Fruit fly (Drosophila melanogaster) whole organism, pupa: ENCODE results near the gene Rad9.

Source experiments
- CG10348 ChIP-seq: fragments of 200-800 bp; sonication (Bioruptor generic); IDR thresholded peaks from 2 replicates; pipeline ENCODE4 v1.3.6; 2022; ENCODE audit warnings: missing biosample characterization, missing genetic modification characterization
- CG12605 ChIP-seq: fragments of 200-800 bp; sonication (Bioruptor generic); IDR thresholded peaks from 2 replicates; pipeline ENCODE4 v1.3.6; 2022; ENCODE audit warnings: missing biosample characterization, missing genetic modification characterization
- CG13204 ChIP-seq: fragments of 200-800 bp; sonication (Bioruptor generic); optimal IDR thresholded peaks from 2 replicates; lab custom pipeline; 2018; ENCODE audit warnings: missing biosample characterization, mild to moderate bottlenecking, missing genetic modification characterization, moderate library complexity
- CG14655 ChIP-seq: fragments of 200-800 bp; sonication (Bioruptor generic); optimal IDR thresholded peaks from 3 replicates; lab custom pipeline; 2017; ENCODE audit warnings: mild to moderate bottlenecking, missing biosample characterization, missing genetic modification reagents, missing genetic modification characterization
- CG15710 ChIP-seq: fragments of 200-800 bp; sonication (Bioruptor generic); optimal IDR thresholded peaks from 2 replicates; lab custom pipeline; 2018; ENCODE audit warnings: missing biosample characterization, mild to moderate bottlenecking, missing genetic modification characterization, moderate library complexity
- CG17806 ChIP-seq: fragments of 200-800 bp; sonication (Bioruptor generic); optimal IDR thresholded peaks from 2 replicates; lab custom pipeline; 2018; ENCODE audit warnings: missing biosample characterization, mild to moderate bottlenecking, missing genetic modification characterization, moderate library complexity
- CG34367 ChIP-seq: fragments of 200-800 bp; sonication (Bioruptor generic); optimal IDR thresholded peaks from 2 replicates; lab custom pipeline; 2018; ENCODE audit warnings: missing biosample characterization, mild to moderate bottlenecking, missing genetic modification characterization
- CG4496 ChIP-seq: fragments of 200-800 bp; sonication (Bioruptor generic); IDR thresholded peaks from 3 replicates; pipeline ENCODE4 v1.3.6; 2022; ENCODE audit warnings: missing biosample characterization, missing genetic modification characterization
- CG8159 ChIP-seq: fragments of 200-800 bp; sonication (Bioruptor generic); optimal IDR thresholded peaks from 3 replicates; lab custom pipeline; 2018; ENCODE audit warnings: missing biosample characterization, mild to moderate bottlenecking, missing genetic modification characterization, moderate library complexity
- CG8301 ChIP-seq: fragments of 200-800 bp; sonication (Bioruptor generic); optimal IDR thresholded peaks from 2 replicates; lab custom pipeline; 2018; ENCODE audit warnings: missing biosample characterization, mild to moderate bottlenecking, missing genetic modification characterization
- CG9948 ChIP-seq: fragments of 200-800 bp; sonication (Bioruptor generic); optimal IDR thresholded peaks from 2 replicates; lab custom pipeline; 2018; ENCODE audit warnings: missing biosample characterization, mild to moderate bottlenecking, missing genetic modification characterization, moderate library complexity
- D1 ChIP-seq: fragments of 200-800 bp; sonication (Bioruptor generic); optimal IDR thresholded peaks from 2 replicates; lab custom pipeline; 2018; ENCODE audit warnings: missing biosample characterization, mild to moderate bottlenecking, missing genetic modification characterization, moderate library complexity
- EcR ChIP-seq: fragments of 200-800 bp; sonication (Bioruptor generic); optimal IDR thresholded peaks from 3 replicates; lab custom pipeline; 2019; ENCODE audit warnings: missing biosample characterization, missing genetic modification characterization, mild to moderate bottlenecking, moderate library complexity, missing genetic modification reagents
- Pif1A ChIP-seq: fragments of 200-800 bp; sonication (Bioruptor generic); optimal IDR thresholded peaks from 3 replicates; lab custom pipeline; 2016; ENCODE audit warnings: missing biosample characterization, missing genetic modification characterization
- Snoo ChIP-seq: fragments of 200-800 bp; sonication (Bioruptor generic); optimal IDR thresholded peaks from 3 replicates; lab custom pipeline; 2017; ENCODE audit warnings: missing biosample characterization, mild to moderate bottlenecking, missing genetic modification characterization, inconsistent platforms
- fd96Ca ChIP-seq: fragments of 200-800 bp; sonication (Bioruptor generic); IDR thresholded peaks from 3 replicates; pipeline ENCODE4 v1.3.6; 2022; ENCODE audit warnings: missing biosample characterization, missing genetic modification characterization
- rn ChIP-seq: fragments of 200-800 bp; sonication (Bioruptor generic); IDR thresholded peaks from 2 replicates; pipeline ENCODE4 v1.3.6; 2022; ENCODE audit warnings: missing biosample characterization, missing genetic modification characterization

Rad9 gene

DNA sequence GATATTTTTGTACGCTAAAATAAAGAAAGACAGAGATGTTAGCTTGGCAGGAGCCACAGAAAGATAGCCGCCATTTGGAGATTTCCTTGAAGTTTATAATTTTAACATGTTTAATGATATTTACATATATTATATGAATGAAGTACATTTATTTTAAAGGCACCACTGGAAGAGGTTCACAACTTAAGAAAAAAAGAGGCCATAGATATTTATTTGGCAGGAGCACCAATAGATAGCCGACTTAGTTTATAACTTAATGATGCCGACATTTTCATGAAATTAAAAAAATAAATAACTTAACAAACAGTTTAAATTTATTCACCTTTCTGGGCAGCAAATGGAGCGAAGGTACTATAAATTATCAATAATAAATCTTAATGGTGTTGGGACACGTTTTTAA is 50.3 kb downstream of the Rad9 start:
- TF ChIP-seq CG4496 (no peak), CG34367 (no peak), CG14655 (GFP tag; lab: Kevin White, UChicago) (no peak), CG10348 (GFP tag; lab: Robert Waterston, UW) (no peak), CG13204 (GFP tag; lab: Kevin White, UChicago) (no peak), D1 (tag; lab: Kevin White, UChicago) (no peak), CG8301 (tag; lab: Kevin White, UChicago) (no peak), CG8159 (tag; lab: Kevin White, UChicago) (no peak), CG12605 (GFP tag; lab: Robert Waterston, UW) (no peak), Pif1A (GFP tag; lab: Kevin White, UChicago) (no peak), Snoo (tag; lab: Kevin White, UChicago) (no peak), rn (GFP tag; lab: Robert Waterston, UW) (no peak), EcR (GFP tag; lab: Kevin White, UChicago) (no peak), CG15710 (tag; lab: Kevin White, UChicago) (no peak)

- TF ChIP-seq Snoo (tag; lab: Kevin White, UChicago), result no peak
- TF ChIP-seq CG4496, result no peak
- TF ChIP-seq CG14655 (GFP tag; lab: Kevin White, UChicago), result no peak
- TF ChIP-seq CG9948, result no peak
- TF ChIP-seq CG12605 (GFP tag; lab: Robert Waterston, UW), result no peak
- TF ChIP-seq CG8159 (tag; lab: Kevin White, UChicago), result no peak
- no peak for TF ChIP-seq CG17806 (tag; lab: Kevin White, UChicago)
- TF ChIP-seq CG10348 (GFP tag; lab: Robert Waterston, UW), result no peak
- TF ChIP-seq CG15710 (tag; lab: Kevin White, UChicago), result no peak
- TF ChIP-seq D1 (tag; lab: Kevin White, UChicago), result no peak
- TF ChIP-seq rn (GFP tag; lab: Robert Waterston, UW), result no peak
- no peak for TF ChIP-seq CG8301 (tag; lab: Kevin White, UChicago)
- no peak for TF ChIP-seq Pif1A (GFP tag; lab: Kevin White, UChicago)
- no peak for TF ChIP-seq fd96Ca (GFP tag; lab: Robert Waterston, UW)
Observed at dm6 chr3L:18820638-18821382, 51.5 kb downstream of the Rad9 start, which contains the start of the genes CG14073 and HipHop. CG14073 (minus strand) TSS chr3L:18820675. HipHop (plus strand) TSS chr3L:18821171.
